Worm (Caenorhabditis elegans) whole organism, L3 larva: ENCODE measurements around the gene sre-19.

ENCODE experiments used
- R02D3.7 ChIP-seq: fragments of 150-350 bp; optimal IDR thresholded peaks from 2 replicates; lab custom pipeline; 2014; ENCODE audit warnings: missing biosample characterization, missing genetic modification characterization
- ZK546.5 ChIP-seq: sonication (generic microtip); optimal IDR thresholded peaks from 2 replicates; lab custom pipeline; 2017; ENCODE audit warnings: missing biosample characterization, missing genetic modification characterization
- ama-1 ChIP-seq: fragments of 150-350 bp; optimal IDR thresholded peaks from 2 replicates; lab custom pipeline; 2018
- ceh-9 ChIP-seq: sonication (generic microtip); optimal IDR thresholded peaks from 2 replicates; lab custom pipeline; 2018; ENCODE audit warnings: missing biosample characterization, missing genetic modification characterization
- egl-27 ChIP-seq: sonication (generic microtip); optimal IDR thresholded peaks from 4 replicates; lab custom pipeline; 2017; ENCODE audit warnings: missing biosample characterization, missing genetic modification reagents, missing genetic modification characterization
- egl-5 ChIP-seq: fragments of 150-350 bp; optimal IDR thresholded peaks from 2 replicates; lab custom pipeline; 2017; ENCODE audit warnings: missing biosample characterization, missing genetic modification reagents, missing genetic modification characterization, inconsistent platforms
- elt-1 ChIP-seq: fragments of 150-350 bp; optimal IDR thresholded peaks from 2 replicates; lab custom pipeline; 2014; ENCODE audit warnings: missing biosample characterization, missing genetic modification characterization
- eor-1 ChIP-seq, 2 experiments: fragments of 150-350 bp; optimal IDR thresholded peaks; 2 replicates each; lab custom pipeline; 2014 to 2018; ENCODE audit warnings: missing biosample characterization in 2 of 2, missing genetic modification characterization in 2 of 2
- fkh-10 ChIP-seq: sonication (generic microtip); optimal IDR thresholded peaks from 2 replicates; lab custom pipeline; 2017; ENCODE audit warnings: missing biosample characterization, missing genetic modification reagents, missing genetic modification characterization
- fos-1 ChIP-seq: fragments of 150-350 bp; optimal IDR thresholded peaks from 2 replicates; lab custom pipeline; 2014; ENCODE audit warnings: missing biosample characterization, missing genetic modification characterization
- hmg-11 ChIP-seq: sonication (generic microtip); optimal IDR thresholded peaks from 2 replicates; lab custom pipeline; 2016; ENCODE audit warnings: missing genetic modification characterization, missing compliant biosample characterization
- jun-1 ChIP-seq: fragments of 150-350 bp; optimal IDR thresholded peaks from 2 replicates; lab custom pipeline; 2014; ENCODE audit warnings: missing biosample characterization, missing genetic modification reagents, missing genetic modification characterization
- lin-15B ChIP-seq: fragments of 150-350 bp; optimal IDR thresholded peaks from 2 replicates; lab custom pipeline; 2014; ENCODE audit warnings: missing biosample characterization, missing genetic modification characterization
- lin-39 ChIP-seq: fragments of 150-350 bp; optimal IDR thresholded peaks from 2 replicates; lab custom pipeline; 2018; ENCODE audit warnings: missing biosample characterization, missing genetic modification reagents, missing genetic modification characterization
- mml-1 ChIP-seq: fragments of 150-350 bp; sonication (generic microtip); optimal IDR thresholded peaks from 3 replicates; lab custom pipeline; 2014; ENCODE audit warnings: missing biosample characterization, missing genetic modification characterization
- nfya-1 ChIP-seq: sonication (generic microtip); optimal IDR thresholded peaks from 2 replicates; lab custom pipeline; 2017; ENCODE audit warnings: missing genetic modification characterization, mild to moderate bottlenecking, missing compliant biosample characterization, antibody characterized with exemption, moderate library complexity; ENCODE audit not compliant: insufficient read depth
- nhr-12 ChIP-seq: fragments of 150-350 bp; optimal IDR thresholded peaks from 2 replicates; lab custom pipeline; 2014; ENCODE audit warnings: missing biosample characterization, missing genetic modification characterization
- nhr-23 ChIP-seq: fragments of 150-350 bp; optimal IDR thresholded peaks from 2 replicates; lab custom pipeline; 2014; ENCODE audit warnings: missing biosample characterization, missing genetic modification reagents, missing genetic modification characterization
- nhr-237 ChIP-seq: fragments of 150-350 bp; optimal IDR thresholded peaks from 2 replicates; lab custom pipeline; 2014; ENCODE audit warnings: missing biosample characterization, missing genetic modification characterization
- nhr-25 ChIP-seq: sonication (generic microtip); optimal IDR thresholded peaks from 2 replicates; lab custom pipeline; 2017; ENCODE audit warnings: missing biosample characterization, missing genetic modification characterization
- nhr-43 ChIP-seq: sonication (generic microtip); optimal IDR thresholded peaks from 2 replicates; lab custom pipeline; 2016; ENCODE audit warnings: mild to moderate bottlenecking, missing genetic modification characterization, missing compliant biosample characterization; ENCODE audit not compliant: poor library complexity, severe bottlenecking
- nhr-76 ChIP-seq: fragments of 150-350 bp; sonication (generic microtip); optimal IDR thresholded peaks from 5 replicates; lab custom pipeline; 2014; ENCODE audit warnings: missing biosample characterization, missing genetic modification characterization
- nhr-77 ChIP-seq: fragments of 150-350 bp; optimal IDR thresholded peaks from 2 replicates; lab custom pipeline; 2014; ENCODE audit warnings: missing biosample characterization, missing genetic modification characterization
- pha-4 ChIP-seq: fragments of 150-350 bp; optimal IDR thresholded peaks from 2 replicates; lab custom pipeline; 2014; ENCODE audit warnings: missing biosample characterization, missing genetic modification reagents, missing genetic modification characterization
- pqm-1 ChIP-seq: fragments of 150-350 bp; optimal IDR thresholded peaks from 2 replicates; lab custom pipeline; 2017; ENCODE audit warnings: missing biosample characterization, missing genetic modification characterization, inconsistent platforms
- skn-1 ChIP-seq: fragments of 150-350 bp; optimal IDR thresholded peaks from 2 replicates; lab custom pipeline; 2014; ENCODE audit warnings: missing biosample characterization, missing genetic modification characterization
- snpc-4 ChIP-seq: fragments of 150-350 bp; optimal IDR thresholded peaks from 2 replicates; lab custom pipeline; 2014; ENCODE audit warnings: missing biosample characterization, missing genetic modification characterization
- tbx-2 ChIP-seq: sonication (generic microtip); optimal IDR thresholded peaks from 2 replicates; lab custom pipeline; 2016; ENCODE audit warnings: mild to moderate bottlenecking, missing genetic modification characterization, missing compliant biosample characterization
- unc-39 ChIP-seq: sonication (generic microtip); optimal IDR thresholded peaks from 4 replicates; lab custom pipeline; 2017; ENCODE audit warnings: missing biosample characterization, missing genetic modification characterization
- ztf-11 ChIP-seq: fragments of 150-350 bp; optimal IDR thresholded peaks from 2 replicates; lab custom pipeline; 2014; ENCODE audit warnings: missing biosample characterization, missing genetic modification characterization
- ztf-4 ChIP-seq: fragments of 150-350 bp; optimal IDR thresholded peaks from 2 replicates; lab custom pipeline; 2014; ENCODE audit warnings: missing biosample characterization, missing genetic modification characterization

sre-19 gene

ce11 chrIV:12217142-12217541, 21.6 kb downstream of the sre-19 start:
- peak; percentile 75 for TF ChIP-seq ama-1 (lab: Kevin White, UChicago)
- TF ChIP-seq skn-1 (tag; lab: Kevin White, UChicago): no peak
- TF ChIP-seq nhr-23 (tag; lab: Kevin White, UChicago): peak; percentile 78
- peak; percentile 38 for TF ChIP-seq nhr-25 (tag; lab: Kevin White, UChicago)
- no peak for TF ChIP-seq egl-27 (tag; lab: Kevin White, UChicago)
- TF ChIP-seq ztf-11 (tag; lab: Kevin White, UChicago): no peak
- no peak for TF ChIP-seq nhr-77 (tag; lab: Kevin White, UChicago)
- TF ChIP-seq jun-1 (tag; lab: Kevin White, UChicago): no peak
- no peak for TF ChIP-seq unc-39 (tag; lab: Kevin White, UChicago)

- TF ChIP-seq egl-5 (no peak), lin-39 (tag; lab: Kevin White, UChicago) (peak; percentile 15), ama-1 (lab: Kevin White, UChicago) (peak; percentile 88), unc-39 (tag; lab: Kevin White, UChicago) (no peak)
- TF ChIP-seq, all 47 proteins: peak for 2
Measured at ce11 chrIV:12215762-12216295, 22.9 kb downstream of the sre-19 start, which contains the start of gene phy-2. TSS of gene phy-2 (minus strand) at chrIV:12215987.

ce11 chrIV:12212814-12213213, 25.9 kb downstream of the sre-19 start:
- TF ChIP-seq nhr-43 (peak; percentile 14), ama-1 (lab: Kevin White, UChicago) (peak; percentile 63), ZK546.5 (tag; lab: Kevin White, UChicago) (no peak), skn-1 (tag; lab: Kevin White, UChicago) (no peak)

ce11 chrIV:12211292-12211691, 27.5 kb downstream of the sre-19 start:
- peak; percentile 88 for TF ChIP-seq ama-1 (lab: Kevin White, UChicago)
- no peak for TF ChIP-seq mml-1 (tag; lab: Kevin White, UChicago)
- TF ChIP-seq nhr-77 (tag; lab: Kevin White, UChicago): no peak
- TF ChIP-seq, all 47 proteins: peak for 1

ce11 chrIV:12208984-12209676, 29.6 kb downstream of the sre-19 start, which contains the start of the genes marb-1 and F35G2.3:
TSS of gene marb-1 (minus strand) at chrIV:12209010.
TSS of gene F35G2.3 (plus strand) at chrIV:12209626.
- peak; percentile 8 for TF ChIP-seq pqm-1
- TF ChIP-seq tbx-2 (tag; lab: Kevin White, UChicago): peak; percentile 7
- TF ChIP-seq lin-15B (tag; lab: Kevin White, UChicago): peak; percentile 80
- TF ChIP-seq hmg-11 (tag; lab: Kevin White, UChicago): peak; percentile 46
- no peak for TF ChIP-seq ceh-9 (tag; lab: Kevin White, UChicago)
- TF ChIP-seq egl-27 (tag; lab: Kevin White, UChicago): no peak
- no peak for TF ChIP-seq nhr-12 (tag; lab: Kevin White, UChicago)
- TF ChIP-seq nfya-1 (tag; lab: Kevin White, UChicago): peak; percentile 62
- TF ChIP-seq nhr-77 (tag; lab: Kevin White, UChicago): no peak
- TF ChIP-seq snpc-4: peak; percentile 15
- peak; percentile 69 for TF ChIP-seq skn-1 (tag; lab: Kevin White, UChicago)
- TF ChIP-seq fkh-10: no peak
- TF ChIP-seq fos-1: no peak
- TF ChIP-seq ztf-4 (tag; lab: Kevin White, UChicago): no peak
- TF ChIP-seq ama-1 (lab: Kevin White, UChicago): peak; percentile 41
- peak; percentile 1 for TF ChIP-seq nhr-43
- TF ChIP-seq eor-1 (tag; optimal IDR thresholded peaks at IDR 0.05; lab: Kevin White, UChicago): no peak
- no peak for TF ChIP-seq nhr-237 (tag; lab: Kevin White, UChicago)
- TF ChIP-seq nhr-23 (tag; lab: Kevin White, UChicago): peak; percentile 68
- peak; percentile 95 for TF ChIP-seq R02D3.7 (tag; lab: Kevin White, UChicago)
- peak; percentile 82 for TF ChIP-seq pha-4 (tag; lab: Kevin White, UChicago)
- no peak for TF ChIP-seq elt-1
- no peak for TF ChIP-seq nhr-76 (tag; lab: Kevin White, UChicago)
- TF ChIP-seq lin-39 (tag; lab: Kevin White, UChicago): no peak
- TF ChIP-seq, all 47 proteins: peak for 12
